Worm (Caenorhabditis elegans): ENCODE data around the gene mrps-28.

- no peak for TF ChIP-seq nhr-76 (tag; optimal IDR thresholded peaks at IDR 0.05)
- TF ChIP-seq alr-1 (tag; optimal IDR thresholded peaks at IDR 0.05; ENCODE audit: borderline replicate concordance) = no peak
Measured at ce11 chrV:19609194-19609593, 34.8 kb upstream of the mrps-28 start, which contains the start of gene grsp-1.
